Comparison of ENCODE assay signal across 2 worm cellular contexts in genomic region chrII:6417999-6418398, ce11.
TF ChIP-seq lines count a peak whose summit lies in the region.

No protein-coding gene starts in this region.

TF ChIP-seq in whole organism, late embryonic, 69 proteins besides CTCF, POLR2A, EP300 and RAD21:
- TF ChIP-seq ref-2 (tag; optimal IDR thresholded peaks at IDR 0.05; lab: Kevin White, UChicago) = peak; percentile 49
- peak; percentile 39 for TF ChIP-seq ceh-31 (tag; optimal IDR thresholded peaks at IDR 0.05; lab: Kevin White, UChicago)
- TF ChIP-seq eyg-1 (tag; optimal IDR thresholded peaks at IDR 0.05; lab: Kevin White, UChicago) = no peak
- TF ChIP-seq ceh-34 (tag; optimal IDR thresholded peaks at IDR 0.05; lab: Kevin White, UChicago) = peak; percentile 34
- peak; percentile 3 for TF ChIP-seq elt-2 (tag; optimal IDR thresholded peaks at IDR 0.05; lab: Kevin White, UChicago)
- peak; percentile 46 for TF ChIP-seq tbx-2 (tag; optimal IDR thresholded peaks at IDR 0.05; lab: Kevin White, UChicago)
- TF ChIP-seq pha-2 (tag; optimal IDR thresholded peaks at IDR 0.05; lab: Kevin White, UChicago) = no peak

TF ChIP-seq in whole organism, mixed stage, embryonic, 35 proteins besides CTCF, POLR2A, EP300 and RAD21:
- peak; percentile 71 for TF ChIP-seq ztf-11 (tag; optimal IDR thresholded peaks at IDR 0.05; lab: Kevin White, UChicago)
- peak; percentile 50 for TF ChIP-seq hlh-1 (tag; optimal IDR thresholded peaks at IDR 0.05; lab: Kevin White, UChicago)
- TF ChIP-seq nhr-76 (tag; optimal IDR thresholded peaks at IDR 0.05; lab: Kevin White, UChicago) = no peak
- no peak for TF ChIP-seq nhr-237 (tag; optimal IDR thresholded peaks at IDR 0.05; lab: Kevin White, UChicago)
- no peak for TF ChIP-seq sem-2 (GFP tag; optimal IDR thresholded peaks at IDR 0.05; lab: Kevin White, UChicago)
- TF ChIP-seq nhr-28 (tag; optimal IDR thresholded peaks at IDR 0.05; lab: Kevin White, UChicago) = no peak
- no peak for TF ChIP-seq nhr-12 (tag; optimal IDR thresholded peaks at IDR 0.05; lab: Kevin White, UChicago)
- no peak for TF ChIP-seq blmp-1 (tag; optimal IDR thresholded peaks at IDR 0.05; lab: Kevin White, UChicago)
- no peak for TF ChIP-seq M03D4.4 (tag; optimal IDR thresholded peaks at IDR 0.05; lab: Kevin White, UChicago)
- peak; percentile 16 for TF ChIP-seq mls-2 (tag; optimal IDR thresholded peaks at IDR 0.05; lab: Kevin White, UChicago)
- TF ChIP-seq unc-120 (tag; optimal IDR thresholded peaks at IDR 0.05; lab: Kevin White, UChicago; ENCODE audit: poor library complexity, severe bottlenecking) = no peak
- TF ChIP-seq unc-39 (tag; optimal IDR thresholded peaks at IDR 0.05; lab: Kevin White, UChicago) = peak; percentile 26
- TF ChIP-seq sptf-1 (tag; optimal IDR thresholded peaks at IDR 0.05; lab: Kevin White, UChicago) = peak; percentile 8
- TF ChIP-seq nhr-2 (tag; optimal IDR thresholded peaks at IDR 0.05; lab: Kevin White, UChicago) = peak; percentile 95
- no peak for TF ChIP-seq ceh-43 (GFP tag; optimal IDR thresholded peaks at IDR 0.05; lab: Kevin White, UChicago)
- TF ChIP-seq lin-32 (GFP tag; optimal IDR thresholded peaks at IDR 0.05; lab: Kevin White, UChicago) = no peak
- no peak for TF ChIP-seq lsy-2 (tag; optimal IDR thresholded peaks at IDR 0.05; lab: Kevin White, UChicago)
- TF ChIP-seq elt-1 (tag; optimal IDR thresholded peaks at IDR 0.05; lab: Kevin White, UChicago; ENCODE audit: borderline replicate concordance, insufficient read depth) = no peak
- no peak for TF ChIP-seq ceh-83 (GFP tag; optimal IDR thresholded peaks at IDR 0.05; lab: Kevin White, UChicago)
- peak; percentile 95 for TF ChIP-seq zip-8 (tag; optimal IDR thresholded peaks at IDR 0.05; lab: Kevin White, UChicago)
- TF ChIP-seq ceh-39 (tag; optimal IDR thresholded peaks at IDR 0.05; lab: Kevin White, UChicago) = peak; percentile 30
- no peak for TF ChIP-seq bed-3 (GFP tag; optimal IDR thresholded peaks at IDR 0.05; lab: Kevin White, UChicago)
- TF ChIP-seq ces-1 (GFP tag; optimal IDR thresholded peaks at IDR 0.05; lab: Kevin White, UChicago) = no peak
- no peak for TF ChIP-seq pha-4 (tag; optimal IDR thresholded peaks at IDR 0.05; lab: Kevin White, UChicago)
- no peak for TF ChIP-seq flh-1 (GFP tag; optimal IDR thresholded peaks at IDR 0.05; lab: Kevin White, UChicago)
- no peak for TF ChIP-seq mab-5 (tag; optimal IDR thresholded peaks at IDR 0.05; lab: Kevin White, UChicago)
- TF ChIP-seq cnd-1 (tag; optimal IDR thresholded peaks at IDR 0.05; lab: Kevin White, UChicago) = peak; percentile 55
- no peak for TF ChIP-seq lin-13 (tag; optimal IDR thresholded peaks at IDR 0.05; lab: Kevin White, UChicago)
- TF ChIP-seq tbx-8 (GFP tag; optimal IDR thresholded peaks at IDR 0.05; lab: Kevin White, UChicago) = no peak
- no peak for TF ChIP-seq ham-2 (GFP tag; optimal IDR thresholded peaks at IDR 0.05; lab: Kevin White, UChicago)
- TF ChIP-seq snpc-4 (tag; optimal IDR thresholded peaks at IDR 0.05; lab: Kevin White, UChicago) = no peak
- no peak for TF ChIP-seq mep-1 (tag; optimal IDR thresholded peaks at IDR 0.05; lab: Kevin White, UChicago)
- no peak for TF ChIP-seq elt-3 (tag; optimal IDR thresholded peaks at IDR 0.05; lab: Kevin White, UChicago)
- no peak for TF ChIP-seq unc-62 (GFP tag; optimal IDR thresholded peaks at IDR 0.05; lab: Kevin White, UChicago)
- TF ChIP-seq drap-1 (GFP tag; optimal IDR thresholded peaks at IDR 0.05; lab: Kevin White, UChicago) = no peak
